Worm (Caenorhabditis elegans): Measurements from ENCODE around the gene ZK105.8.

DNA sequence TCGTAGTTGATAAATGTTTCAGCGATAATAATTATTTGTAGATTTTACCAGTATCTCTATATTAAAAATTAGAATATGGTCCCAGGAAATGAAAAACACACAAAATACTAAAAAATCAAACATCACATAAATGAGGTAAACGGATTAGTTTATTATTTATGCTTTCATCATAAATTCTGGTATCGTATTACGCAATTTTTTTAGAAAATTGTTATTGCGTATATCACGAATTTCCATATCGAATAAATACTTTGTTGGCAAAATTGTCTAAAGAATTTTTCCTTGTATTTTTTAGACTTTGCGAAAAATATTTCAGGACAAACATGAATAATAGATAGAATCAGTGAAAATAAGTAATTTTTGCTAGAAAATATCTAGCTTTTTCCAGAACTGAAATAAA lies 1.9 kb downstream of the ZK105.8 start:
- TF ChIP-seq ama-1 (optimal IDR thresholded peaks at IDR 0.05) (no peak), lin-39 (tag; optimal IDR thresholded peaks at IDR 0.05) (no peak), pqm-1 (tag; optimal IDR thresholded peaks at IDR 0.05) (no peak), elt-3 (tag; optimal IDR thresholded peaks at IDR 0.05) (no peak), snpc-4 (tag; optimal IDR thresholded peaks at IDR 0.05) (no peak), rnt-1 (tag; optimal IDR thresholded peaks at IDR 0.05) (no peak), mdl-1 (tag; optimal IDR thresholded peaks at IDR 0.05) (no peak), dsc-1 (tag; optimal IDR thresholded peaks at IDR 0.05) (no peak)

Measured in whole organism, L1 larva.